Fruit fly (Drosophila melanogaster) whole organism, embryonic: Measurements from ENCODE around the gene Ptp69D.

Experiments
- Abd-B ChIP-seq: fragments of 200-800 bp; sonication (Bioruptor generic); optimal IDR thresholded peaks from 2 replicates; lab custom pipeline; 2018; ENCODE audit warnings: missing biosample characterization, mild to moderate bottlenecking, missing genetic modification characterization, moderate library complexity
- Ada2b ChIP-seq: fragments of 200-800 bp; sonication (Bioruptor generic); IDR thresholded peaks from 2 replicates; pipeline ENCODE4 v1.3.6; 2022; ENCODE audit warnings: missing biosample characterization, missing genetic modification characterization
- Aef1 ChIP-seq: fragments of 200-800 bp; sonication (Bioruptor generic); IDR thresholded peaks from 3 replicates; pipeline ENCODE4 v1.3.6; 2022; ENCODE audit warnings: missing biosample characterization, missing genetic modification characterization
- B-H1 ChIP-seq: fragments of 200-800 bp; sonication (Bioruptor generic); IDR thresholded peaks from 3 replicates; pipeline ENCODE4 v1.3.6; 2022; ENCODE audit warnings: missing biosample characterization, missing genetic modification characterization
- CG10543 ChIP-seq: fragments of 200-800 bp; sonication (Bioruptor generic); optimal IDR thresholded peaks from 3 replicates; lab custom pipeline; 2017; ENCODE audit warnings: missing biosample characterization, mild to moderate bottlenecking, missing genetic modification characterization, moderate library complexity
- CG13296 ChIP-seq: fragments of 200-800 bp; sonication (Bioruptor generic); optimal IDR thresholded peaks from 3 replicates; lab custom pipeline; 2018; ENCODE audit warnings: missing biosample characterization, mild to moderate bottlenecking, missing genetic modification characterization
- CG15073 ChIP-seq: fragments of 200-800 bp; sonication (Bioruptor generic); optimal IDR thresholded peaks from 2 replicates; lab custom pipeline; 2016; ENCODE audit warnings: missing biosample characterization, missing genetic modification characterization
- CG15601 ChIP-seq: fragments of 200-800 bp; sonication (Bioruptor generic); optimal IDR thresholded peaks from 3 replicates; lab custom pipeline; 2019; ENCODE audit warnings: missing biosample characterization, mild to moderate bottlenecking, missing genetic modification characterization, moderate library complexity
- CG17612 ChIP-seq: fragments of 200-800 bp; sonication (Bioruptor generic); IDR thresholded peaks from 2 replicates; pipeline ENCODE4 v1.3.6; 2022; ENCODE audit warnings: missing biosample characterization, missing genetic modification characterization
- CG1792 ChIP-seq: fragments of 200-800 bp; sonication (Bioruptor generic); optimal IDR thresholded peaks from 2 replicates; lab custom pipeline; 2016; ENCODE audit warnings: missing biosample characterization, missing genetic modification characterization
- CG18764 ChIP-seq: fragments of 200-800 bp; sonication (Bioruptor generic); optimal IDR thresholded peaks from 3 replicates; lab custom pipeline; 2016; ENCODE audit warnings: missing biosample characterization, missing genetic modification characterization
- CG32532 ChIP-seq: fragments of 200-800 bp; sonication (Bioruptor generic); IDR thresholded peaks from 2 replicates; pipeline ENCODE4 v1.3.6; 2022; ENCODE audit warnings: missing biosample characterization, missing genetic modification characterization
- CG32767 ChIP-seq: fragments of 200-800 bp; sonication (Bioruptor generic); IDR thresholded peaks from 2 replicates; pipeline ENCODE4 v1.3.6; 2022; ENCODE audit warnings: missing biosample characterization, missing genetic modification characterization
- CG32772 ChIP-seq: fragments of 200-800 bp; sonication (Bioruptor generic); IDR thresholded peaks from 2 replicates; pipeline ENCODE4 v1.3.6; 2022; ENCODE audit warnings: missing biosample characterization, missing genetic modification characterization
- CG4730 ChIP-seq: fragments of 200-800 bp; sonication (Bioruptor generic); IDR thresholded peaks from 2 replicates; pipeline ENCODE4 v1.3.6; 2022; ENCODE audit warnings: missing biosample characterization, missing genetic modification characterization
- CG7745 ChIP-seq: fragments of 200-800 bp; sonication (Bioruptor generic); optimal IDR thresholded peaks from 2 replicates; lab custom pipeline; 2018; ENCODE audit warnings: missing biosample characterization, mild to moderate bottlenecking, missing genetic modification characterization, moderate library complexity
- CG9437 ChIP-seq: fragments of 200-800 bp; sonication (Bioruptor generic); optimal IDR thresholded peaks from 2 replicates; lab custom pipeline; 2018; ENCODE audit warnings: missing biosample characterization, mild to moderate bottlenecking, missing genetic modification characterization
- CoRest ChIP-seq: fragments of 200-800 bp; sonication (Bioruptor generic); optimal IDR thresholded peaks from 3 replicates; lab custom pipeline; 2018; ENCODE audit warnings: missing biosample characterization, mild to moderate bottlenecking, missing genetic modification characterization, moderate library complexity
- Dbx ChIP-seq: fragments of 200-800 bp; sonication (Bioruptor generic); IDR thresholded peaks from 3 replicates; pipeline ENCODE4 v1.3.6; 2022; ENCODE audit warnings: missing biosample characterization, missing genetic modification characterization
- Fer2 ChIP-seq: fragments of 200-800 bp; sonication (Bioruptor generic); optimal IDR thresholded peaks from 2 replicates; lab custom pipeline; 2018; ENCODE audit warnings: missing biosample characterization, mild to moderate bottlenecking, missing genetic modification characterization, moderate library complexity
- GATAe ChIP-seq: fragments of 200-800 bp; sonication (Bioruptor generic); conservative IDR thresholded peaks from 2 replicates; pipeline ENCODE4 v1.3.6; 2022; ENCODE audit warnings: missing biosample characterization, missing genetic modification characterization
- HLH54F ChIP-seq: fragments of 200-800 bp; sonication (Bioruptor generic); optimal IDR thresholded peaks from 3 replicates; lab custom pipeline; 2016; ENCODE audit warnings: missing biosample characterization, missing genetic modification characterization
- Hand ChIP-seq: fragments of 200-800 bp; sonication (Bioruptor generic); optimal IDR thresholded peaks from 2 replicates; lab custom pipeline; 2017; ENCODE audit warnings: mild to moderate bottlenecking, missing biosample characterization, missing genetic modification reagents, missing genetic modification characterization
- Myb ChIP-seq: fragments of 200-800 bp; sonication (Bioruptor generic); optimal IDR thresholded peaks from 2 replicates; lab custom pipeline; 2016; ENCODE audit warnings: missing biosample characterization, missing genetic modification characterization
- NFAT ChIP-seq: fragments of 200-800 bp; sonication (Bioruptor generic); IDR thresholded peaks from 2 replicates; pipeline ENCODE4 v1.3.6; 2022; ENCODE audit warnings: missing biosample characterization, missing genetic modification characterization
- Nf-YB ChIP-seq: fragments of 200-800 bp; sonication (Bioruptor generic); optimal IDR thresholded peaks from 3 replicates; lab custom pipeline; 2019; ENCODE audit warnings: missing biosample characterization, mild to moderate bottlenecking, missing genetic modification characterization, moderate library complexity
- Scr ChIP-seq: fragments of 200-800 bp; sonication (Bioruptor generic); IDR thresholded peaks from 2 replicates; pipeline ENCODE4 v1.3.6; 2022; ENCODE audit warnings: missing biosample characterization, missing genetic modification characterization; ENCODE audit not compliant: partially characterized antibody
- ato ChIP-seq: fragments of 200-800 bp; sonication (Bioruptor generic); IDR thresholded peaks from 2 replicates; pipeline ENCODE4 v1.3.6; 2022; ENCODE audit warnings: missing biosample characterization, missing genetic modification characterization; ENCODE audit not compliant: partially characterized antibody
- cad ChIP-seq: fragments of >200 bp; optimal IDR thresholded peaks from 2 replicates; lab custom pipeline; 2017; ENCODE audit warnings: missing biosample characterization, missing genetic modification characterization
- crp ChIP-seq, 2 experiments: fragments of 200-800 bp; sonication (Bioruptor generic); optimal IDR thresholded peaks; 2 replicates in 1 of 2; 3 replicates in 1 of 2; lab custom pipeline; 2017; ENCODE audit warnings: missing biosample characterization in 2 of 2, missing genetic modification characterization in 2 of 2, mild to moderate bottlenecking in 1 of 2, moderate library complexity in 1 of 2
- dpn ChIP-seq, 2 experiments: fragments of 200-800 bp; sonication (Bioruptor generic); optimal IDR thresholded peaks; 3 replicates each; lab custom pipeline; 2016; ENCODE audit warnings: missing biosample characterization in 2 of 2, missing genetic modification characterization in 2 of 2
- ems ChIP-seq: fragments of 200-800 bp; sonication (Bioruptor generic); optimal IDR thresholded peaks from 3 replicates; lab custom pipeline; 2016; ENCODE audit warnings: missing biosample characterization, missing genetic modification characterization
- fd3F ChIP-seq: fragments of 200-800 bp; sonication (Bioruptor generic); optimal IDR thresholded peaks from 2 replicates; lab custom pipeline; 2018; ENCODE audit warnings: missing biosample characterization, mild to moderate bottlenecking, missing genetic modification characterization, moderate library complexity
- ftz-f1 ChIP-seq: fragments of 200-800 bp; sonication (Bioruptor generic); optimal IDR thresholded peaks from 2 replicates; lab custom pipeline; 2016; ENCODE audit warnings: missing biosample characterization, missing genetic modification characterization
- gfzf ChIP-seq: fragments of 200-800 bp; sonication (Bioruptor generic); optimal IDR thresholded peaks from 2 replicates; lab custom pipeline; 2016; ENCODE audit warnings: missing biosample characterization, mild to moderate bottlenecking, missing genetic modification characterization, moderate library complexity
- lilli ChIP-seq: fragments of 200-800 bp; sonication (Bioruptor generic); optimal IDR thresholded peaks from 3 replicates; lab custom pipeline; 2016; ENCODE audit warnings: missing biosample characterization, missing genetic modification characterization
- lola ChIP-seq, 3 experiments: fragments of >200 bp in 2 of 3; fragments of 200-800 bp in 1 of 3; sonication (Bioruptor generic) in 1 of 3; optimal IDR thresholded peaks; 2 replicates each; lab custom pipeline; 2017 to 2019; ENCODE audit warnings: missing biosample characterization in 3 of 3, missing genetic modification characterization in 3 of 3, mild to moderate bottlenecking in 1 of 3, moderate library complexity in 1 of 3
- odd ChIP-seq: fragments of 200-800 bp; sonication (Bioruptor generic); optimal IDR thresholded peaks from 2 replicates; lab custom pipeline; 2017; ENCODE audit warnings: missing biosample characterization, mild to moderate bottlenecking, missing genetic modification characterization
- pan ChIP-seq, 4 experiments: fragments of >200 bp in 3 of 4; fragments of 200-800 bp in 1 of 4; sonication (Bioruptor generic) in 1 of 4; optimal IDR thresholded peaks in 3 of 4; IDR thresholded peaks in 1 of 4; 2 replicates each; pipeline versions ENCODE4 v1.3.6 to Lab custom; 2017 to 2022; ENCODE audit warnings: missing biosample characterization in 2 of 4, missing genetic modification characterization in 2 of 4, mixed read lengths in 1 of 4
- pnt ChIP-seq: fragments of 200-800 bp; sonication (Bioruptor generic); optimal IDR thresholded peaks from 3 replicates; lab custom pipeline; 2016; ENCODE audit warnings: missing biosample characterization, missing genetic modification characterization
- pros ChIP-seq: fragments of 200-800 bp; sonication (Bioruptor generic); optimal IDR thresholded peaks from 3 replicates; lab custom pipeline; 2019; ENCODE audit warnings: missing biosample characterization, mild to moderate bottlenecking, missing genetic modification characterization, moderate library complexity
- ro ChIP-seq: fragments of 200-800 bp; sonication (Bioruptor generic); IDR thresholded peaks from 2 replicates; pipeline ENCODE4 v1.3.6; 2022; ENCODE audit warnings: missing biosample characterization, missing genetic modification characterization
- sens ChIP-seq: fragments of 200-800 bp; sonication (Bioruptor generic); peaks from one replicate; lab custom pipeline; 2016; ENCODE audit warnings: missing biosample characterization, missing genetic modification characterization
- shn ChIP-seq: fragments of 200-800 bp; sonication (Bioruptor generic); optimal IDR thresholded peaks from 3 replicates; lab custom pipeline; 2016; ENCODE audit warnings: missing biosample characterization, missing genetic modification characterization
- sna ChIP-seq: fragments of 200-800 bp; sonication (Bioruptor generic); IDR thresholded peaks from 2 replicates; pipeline ENCODE4 v1.3.6; 2022; ENCODE audit warnings: missing biosample characterization, missing genetic modification characterization; ENCODE audit not compliant: partially characterized antibody
- so ChIP-seq: fragments of 200-800 bp; sonication (Bioruptor generic); IDR thresholded peaks from 3 replicates; pipeline ENCODE4 v1.3.6; 2022; ENCODE audit warnings: missing biosample characterization, missing genetic modification characterization
- tll ChIP-seq, 2 experiments: fragments of 200-800 bp in 1 of 2; fragments of >200 bp in 1 of 2; sonication (Bioruptor generic) in 1 of 2; optimal IDR thresholded peaks; 2 replicates each; lab custom pipeline; 2017 to 2019; ENCODE audit warnings: missing biosample characterization in 2 of 2, missing genetic modification characterization in 2 of 2, mild to moderate bottlenecking in 1 of 2, moderate library complexity in 1 of 2

Gene Ptp69D

dm6 chr3L:12692881-12693752, 41.6 kb upstream of the Ptp69D start, which contains the start of gene mirr (continued):
- TF ChIP-seq so (GFP tag; lab: Robert Waterston, UW) = peak; percentile 31; the same call in 1 of the 3 replicates
- peak; percentile 75; the same call in 1 of the 2 replicates for TF ChIP-seq CG32767 (GFP tag; lab: Robert Waterston, UW)
- TF ChIP-seq Fer2 (tag; lab: Kevin White, UChicago) = no peak
- TF ChIP-seq CoRest (tag; lab: Kevin White, UChicago) = peak; percentile 61
- TF ChIP-seq pan (optimal IDR thresholded peaks at IDR 0.05; lab: Kevin White, UChicago) = no peak
- no peak for TF ChIP-seq pan (GFP tag; optimal IDR thresholded peaks at IDR 0.05 in 1 of 2, IDR thresholded peaks at IDR 0.05 in 1 of 2)
- TF ChIP-seq Nf-YB (GFP tag; lab: Kevin White, UChicago) = peak; percentile 100
- TF ChIP-seq Abd-B (GFP tag; lab: Kevin White, UChicago) = peak; percentile 45
- no peak for TF ChIP-seq Myb (GFP tag; lab: Kevin White, UChicago)
- TF ChIP-seq B-H1 = no peak
- TF ChIP-seq tll (GFP tag; optimal IDR thresholded peaks at IDR 0.05; lab: Kevin White, UChicago) = peak in 1 of 2 experiments; percentile 56
- TF ChIP-seq lola (GFP tag; optimal IDR thresholded peaks at IDR 0.05; lab: Kevin White, UChicago) = no peak
- no peak for TF ChIP-seq crp (GFP tag; optimal IDR thresholded peaks at IDR 0.05; lab: Kevin White, UChicago)
- TF ChIP-seq CG17612 (GFP tag; lab: Robert Waterston, UW) = no peak
- TF ChIP-seq CG9437 = no peak
- peak; percentile 83 for TF ChIP-seq CG10543 (GFP tag; lab: Kevin White, UChicago)
- TF ChIP-seq ftz-f1 (GFP tag; lab: Kevin White, UChicago) = peak; percentile 27
- TF ChIP-seq CG4730 (GFP tag; lab: Robert Waterston, UW) = no peak
- peak; percentile 48 for TF ChIP-seq Aef1 (GFP tag; lab: Robert Waterston, UW)
- 0 out of 2 replicates have a peak, but pooled peaks have one; percentile 40 for TF ChIP-seq NFAT (GFP tag; lab: Robert Waterston, UW)
- TF ChIP-seq cad (GFP tag; lab: Kevin White, UChicago) = peak; percentile 79
- TF ChIP-seq CG18764 (GFP tag; lab: Kevin White, UChicago) = no peak
- 0 out of 2 replicates have a peak, but pooled peaks have one; percentile 13 for TF ChIP-seq CG32772 (GFP tag; lab: Robert Waterston, UW)
- TF ChIP-seq Hand (GFP tag; lab: Kevin White, UChicago) = no peak
- TF ChIP-seq pnt (GFP tag; lab: Kevin White, UChicago) = no peak
- TF ChIP-seq sens = peak; percentile 65
- no peak for TF ChIP-seq CG13296
- TF ChIP-seq pros (GFP tag; lab: Kevin White, UChicago) = peak; percentile 40
- TF ChIP-seq dpn (GFP tag; optimal IDR thresholded peaks at IDR 0.05; lab: Kevin White, UChicago) = no peak
- TF ChIP-seq lilli (GFP tag; lab: Kevin White, UChicago) = no peak
- peak; percentile 1 for TF ChIP-seq odd
- no peak for TF ChIP-seq fd3F (GFP tag; lab: Kevin White, UChicago)
- TF ChIP-seq CG15073 = no peak
- peak; percentile 21 for TF ChIP-seq ato (GFP tag; lab: Robert Waterston, UW)
- no peak for TF ChIP-seq gfzf (GFP tag; lab: Kevin White, UChicago)
- peak; percentile 44 for TF ChIP-seq Scr (GFP tag; lab: Robert Waterston, UW)
- peak; percentile 0 for TF ChIP-seq HLH54F (GFP tag; lab: Kevin White, UChicago)
- no peak for TF ChIP-seq ems (GFP tag; lab: Kevin White, UChicago)
- TF ChIP-seq Ada2b = no peak
- 0 out of 2 replicates have a peak, but pooled peaks have one; percentile 14 for TF ChIP-seq sna (GFP tag; lab: Robert Waterston, UW)
- TF ChIP-seq CG32532 (GFP tag; lab: Robert Waterston, UW) = peak; percentile 23; the same call in 1 of the 2 replicates
- TF ChIP-seq CG15601 (tag; lab: Kevin White, UChicago) = no peak
- peak; percentile 82 for TF ChIP-seq GATAe (GFP tag; lab: Robert Waterston, UW)
- no peak for TF ChIP-seq ro (GFP tag; lab: Robert Waterston, UW)
- TF ChIP-seq CG7745 (tag; lab: Kevin White, UChicago) = peak; percentile 27
- no peak for TF ChIP-seq CG1792 (GFP tag; lab: Kevin White, UChicago)
- 0 out of 3 replicates have a peak, but pooled peaks have one; percentile 12 for TF ChIP-seq Dbx (GFP tag; lab: Robert Waterston, UW)
- TF ChIP-seq shn (GFP tag; lab: Kevin White, UChicago) = no peak
